Worm (Caenorhabditis elegans) whole organism, L2 larva: ENCODE results near the gene aakb-2.

Experiments used
- ceh-16 ChIP-seq: fragments of 150-350 bp; optimal IDR thresholded peaks from 2 replicates; lab custom pipeline; 2014; ENCODE audit warnings: missing biosample characterization, missing genetic modification characterization
- elt-3 ChIP-seq: sonication (generic microtip); optimal IDR thresholded peaks from 2 replicates; lab custom pipeline; 2017; ENCODE audit warnings: missing biosample characterization, missing genetic modification characterization
- lin-13 ChIP-seq: fragments of 150-350 bp; optimal IDR thresholded peaks from 2 replicates; lab custom pipeline; 2014; ENCODE audit warnings: missing biosample characterization, missing genetic modification reagents, missing genetic modification characterization
- mdl-1 ChIP-seq, 2 experiments: fragments of 150-350 bp in 1 of 2; sonication (generic microtip) in 1 of 2; optimal IDR thresholded peaks; 2 replicates each; lab custom pipeline; 2017; ENCODE audit warnings: missing biosample characterization in 2 of 2, missing genetic modification characterization in 2 of 2
- nhr-6 ChIP-seq: fragments of 150-350 bp; optimal IDR thresholded peaks from 2 replicates; lab custom pipeline; 2014; ENCODE audit warnings: missing biosample characterization, missing genetic modification characterization
- sem-4 ChIP-seq: fragments of 150-350 bp; optimal IDR thresholded peaks from 2 replicates; lab custom pipeline; 2014; ENCODE audit warnings: missing biosample characterization, missing genetic modification reagents, missing genetic modification characterization
- snpc-4 ChIP-seq: fragments of 150-350 bp; optimal IDR thresholded peaks from 2 replicates; lab custom pipeline; 2014; ENCODE audit warnings: missing biosample characterization, missing genetic modification characterization
- unc-62 ChIP-seq: fragments of 150-350 bp; optimal IDR thresholded peaks from 2 replicates; lab custom pipeline; 2014; ENCODE audit warnings: missing biosample characterization, missing genetic modification reagents, missing genetic modification characterization

DNA sequence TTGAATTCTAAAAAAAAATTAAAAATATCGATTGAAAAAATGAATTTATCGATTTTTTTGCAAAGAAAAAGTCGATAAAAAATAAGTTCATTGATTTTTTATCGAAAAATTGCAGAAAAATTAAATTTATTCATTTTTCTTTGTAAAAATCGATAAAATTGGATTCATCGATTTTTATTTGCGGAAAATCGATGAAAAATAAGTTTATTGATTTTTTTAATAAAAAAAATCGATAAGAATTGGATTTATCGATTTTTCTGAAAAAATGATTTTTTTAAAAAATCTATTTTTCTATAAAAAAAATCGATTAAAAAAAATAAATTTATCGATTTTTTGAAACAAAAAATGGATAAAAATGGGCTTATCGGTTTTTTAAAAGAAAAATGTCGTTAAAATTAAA is 43.0 kb downstream of the aakb-2 start:
- TF ChIP-seq mdl-1 (tag; optimal IDR thresholded peaks at IDR 0.05; lab: Kevin White, UChicago) (no peak), unc-62 (GFP tag; lab: Kevin White, UChicago) (no peak), snpc-4 (tag; lab: Kevin White, UChicago) (no peak), nhr-6 (tag; lab: Kevin White, UChicago) (no peak), sem-4 (no peak), lin-13 (no peak), ceh-16 (no peak), elt-3 (tag; lab: Kevin White, UChicago) (no peak)
